Fruit fly (Drosophila melanogaster) whole organism, embryonic: Measurements from ENCODE around the gene CaBP1.
A peak's percentile ranks its signal among the peaks of the same experiment; 100 is the strongest.

Experiments
- Abd-B ChIP-seq: fragments of 200-800 bp; sonication (Bioruptor generic); optimal IDR thresholded peaks from 2 replicates; lab custom pipeline; 2018; ENCODE audit warnings: missing biosample characterization, mild to moderate bottlenecking, missing genetic modification characterization, moderate library complexity
- Atf6 ChIP-seq: fragments of 200-800 bp; sonication (Bioruptor generic); IDR thresholded peaks from 2 replicates; pipeline ENCODE4 v1.3.6; 2022; ENCODE audit warnings: missing biosample characterization, missing genetic modification characterization
- CG11093 ChIP-seq: fragments of 200-800 bp; sonication (Bioruptor generic); IDR thresholded peaks from 3 replicates; pipeline ENCODE4 v1.3.6; 2022; ENCODE audit warnings: missing biosample characterization, missing genetic modification characterization
- CG12071 ChIP-seq: fragments of 200-800 bp; sonication (Bioruptor generic); optimal IDR thresholded peaks from 3 replicates; lab custom pipeline; 2018; ENCODE audit warnings: missing biosample characterization, mild to moderate bottlenecking, missing genetic modification characterization
- CG12236 ChIP-seq: fragments of 200-800 bp; sonication (Bioruptor generic); optimal IDR thresholded peaks from 2 replicates; lab custom pipeline; 2016; ENCODE audit warnings: missing biosample characterization, missing genetic modification characterization
- CG12942 ChIP-seq: fragments of 200-800 bp; sonication (Bioruptor generic); optimal IDR thresholded peaks from 3 replicates; lab custom pipeline; 2016; ENCODE audit warnings: missing biosample characterization, missing genetic modification characterization
- CG14860 ChIP-seq: fragments of 200-800 bp; sonication (Bioruptor generic); IDR thresholded peaks from 3 replicates; pipeline ENCODE4 v1.3.6; 2022; ENCODE audit warnings: missing biosample characterization, missing genetic modification characterization; ENCODE audit not compliant: partially characterized antibody
- CG1529 ChIP-seq: fragments of 200-800 bp; sonication (Bioruptor generic); optimal IDR thresholded peaks from 3 replicates; lab custom pipeline; 2018; ENCODE audit warnings: missing biosample characterization, missing genetic modification characterization
- CG15479 ChIP-seq: fragments of 200-800 bp; sonication (Bioruptor generic); optimal IDR thresholded peaks from 3 replicates; lab custom pipeline; 2019; ENCODE audit warnings: missing biosample characterization, mild to moderate bottlenecking, missing genetic modification characterization, moderate library complexity
- CG15514 ChIP-seq: fragments of 200-800 bp; sonication (Bioruptor generic); optimal IDR thresholded peaks from 3 replicates; lab custom pipeline; 2017; ENCODE audit warnings: missing biosample characterization, missing genetic modification characterization, mild to moderate bottlenecking, moderate library complexity, missing genetic modification reagents
- CG15696 ChIP-seq: fragments of 200-800 bp; sonication (Bioruptor generic); optimal IDR thresholded peaks from 2 replicates; lab custom pipeline; 2019; ENCODE audit warnings: missing biosample characterization, mild to moderate bottlenecking, missing genetic modification characterization, moderate library complexity
- CG1603 ChIP-seq: fragments of 200-800 bp; sonication (Bioruptor generic); optimal IDR thresholded peaks from 2 replicates; lab custom pipeline; 2019; ENCODE audit warnings: missing biosample characterization, mild to moderate bottlenecking, missing genetic modification characterization, moderate library complexity
- CG17802 ChIP-seq: fragments of 200-800 bp; sonication (Bioruptor generic); optimal IDR thresholded peaks from 2 replicates; lab custom pipeline; 2018; ENCODE audit warnings: missing biosample characterization, mild to moderate bottlenecking, missing genetic modification characterization, moderate library complexity
- CG2712 ChIP-seq: fragments of 200-800 bp; optimal IDR thresholded peaks from 3 replicates; lab custom pipeline; 2019; ENCODE audit warnings: missing biosample characterization, mild to moderate bottlenecking, missing genetic modification characterization, moderate library complexity
- CG2875 ChIP-seq: fragments of 200-800 bp; sonication (Bioruptor generic); optimal IDR thresholded peaks from 2 replicates; lab custom pipeline; 2017; ENCODE audit warnings: missing biosample characterization, mild to moderate bottlenecking, missing genetic modification characterization, missing genetic modification reagents
- CG34224 ChIP-seq: fragments of 200-800 bp; sonication (Bioruptor generic); IDR thresholded peaks from 3 replicates; pipeline ENCODE4 v1.3.6; 2022; ENCODE audit warnings: missing biosample characterization, missing genetic modification characterization; ENCODE audit not compliant: partially characterized antibody
- CG5245 ChIP-seq: fragments of 200-800 bp; sonication (Bioruptor generic); optimal IDR thresholded peaks from 3 replicates; lab custom pipeline; 2016; ENCODE audit warnings: missing biosample characterization, missing genetic modification characterization
- CG5953 ChIP-seq: fragments of 200-800 bp; sonication (Bioruptor generic); IDR thresholded peaks from 2 replicates; pipeline ENCODE4 v1.3.6; 2022; ENCODE audit warnings: missing biosample characterization, missing genetic modification characterization
- CG9817 ChIP-seq: fragments of 200-800 bp; sonication (Bioruptor generic); optimal IDR thresholded peaks from 2 replicates; lab custom pipeline; 2018; ENCODE audit warnings: missing biosample characterization, mild to moderate bottlenecking, missing genetic modification characterization, moderate library complexity
- Dref ChIP-seq: fragments of 200-800 bp; sonication (Bioruptor generic); IDR thresholded peaks from 2 replicates; pipeline ENCODE4 v1.3.6; 2022; ENCODE audit warnings: missing biosample characterization, missing genetic modification characterization
- Drgx ChIP-seq: fragments of 200-800 bp; sonication (Bioruptor generic); IDR thresholded peaks from 2 replicates; pipeline ENCODE4 v1.3.6; 2022; ENCODE audit warnings: missing biosample characterization, missing genetic modification characterization
- Fer3 ChIP-seq: fragments of 200-800 bp; sonication (Bioruptor generic); optimal IDR thresholded peaks from 2 replicates; lab custom pipeline; 2018; ENCODE audit warnings: missing biosample characterization, mild to moderate bottlenecking, missing genetic modification characterization, moderate library complexity
- Gug ChIP-seq: fragments of 200-800 bp; sonication (Bioruptor generic); IDR thresholded peaks from 4 replicates; pipeline ENCODE4 v1.3.6; 2022; ENCODE audit warnings: missing biosample characterization, missing genetic modification characterization
- Hmr ChIP-seq: fragments of 200-800 bp; sonication (Bioruptor generic); optimal IDR thresholded peaks from 3 replicates; lab custom pipeline; 2017; ENCODE audit warnings: mild to moderate bottlenecking, missing biosample characterization, missing genetic modification reagents, missing genetic modification characterization
- Jarid2 ChIP-seq: fragments of 200-800 bp; sonication (Bioruptor generic); optimal IDR thresholded peaks from 3 replicates; lab custom pipeline; 2017; ENCODE audit warnings: mild to moderate bottlenecking, missing biosample characterization, missing genetic modification reagents, missing genetic modification characterization
- Lhr ChIP-seq: fragments of 200-800 bp; sonication (Bioruptor generic); optimal IDR thresholded peaks from 3 replicates; lab custom pipeline; 2017; ENCODE audit warnings: mild to moderate bottlenecking, missing biosample characterization, missing genetic modification reagents, missing genetic modification characterization
- NK7.1 ChIP-seq: fragments of 200-800 bp; sonication (Bioruptor generic); optimal IDR thresholded peaks from 3 replicates; lab custom pipeline; 2016; ENCODE audit warnings: missing biosample characterization, missing genetic modification characterization
- PHDP ChIP-seq: fragments of 200-800 bp; sonication (Bioruptor generic); optimal IDR thresholded peaks from 3 replicates; lab custom pipeline; 2018; ENCODE audit warnings: missing biosample characterization, mild to moderate bottlenecking, missing genetic modification characterization, moderate library complexity
- Ravus ChIP-seq: fragments of 200-800 bp; sonication (Bioruptor generic); IDR thresholded peaks from 2 replicates; pipeline ENCODE4 v1.3.6; 2022; ENCODE audit warnings: missing biosample characterization, missing genetic modification characterization
- Rx ChIP-seq: fragments of 200-800 bp; sonication (Bioruptor generic); IDR thresholded peaks from 2 replicates; pipeline ENCODE4 v1.3.6; 2022; ENCODE audit warnings: missing biosample characterization, missing genetic modification characterization
- Scr ChIP-seq: fragments of 200-800 bp; sonication (Bioruptor generic); IDR thresholded peaks from 2 replicates; pipeline ENCODE4 v1.3.6; 2022; ENCODE audit warnings: missing biosample characterization, missing genetic modification characterization; ENCODE audit not compliant: partially characterized antibody
- Side ChIP-seq: fragments of 200-800 bp; sonication (Bioruptor generic); optimal IDR thresholded peaks from 2 replicates; lab custom pipeline; 2016; ENCODE audit warnings: missing biosample characterization, missing genetic modification characterization
- Six4 ChIP-seq: fragments of 200-800 bp; sonication (Bioruptor generic); optimal IDR thresholded peaks from 2 replicates; lab custom pipeline; 2016; ENCODE audit warnings: missing biosample characterization, missing genetic modification characterization
- Sox100B ChIP-seq: fragments of 200-800 bp; sonication (Bioruptor generic); optimal IDR thresholded peaks from 3 replicates; lab custom pipeline; 2018; ENCODE audit warnings: missing biosample characterization, mild to moderate bottlenecking, missing genetic modification characterization
- Usf ChIP-seq: fragments of 200-800 bp; sonication (Bioruptor generic); optimal IDR thresholded peaks from 2 replicates; lab custom pipeline; 2017; ENCODE audit warnings: missing genotype, missing biosample characterization, missing genetic modification characterization
- YL-1 ChIP-seq: fragments of 200-800 bp; sonication (Bioruptor generic); optimal IDR thresholded peaks from 3 replicates; lab custom pipeline; 2017; ENCODE audit warnings: missing biosample characterization, mild to moderate bottlenecking, missing genetic modification characterization
- ac ChIP-seq: fragments of 200-800 bp; sonication (Bioruptor generic); optimal IDR thresholded peaks from 3 replicates; lab custom pipeline; 2017; ENCODE audit warnings: missing biosample characterization, mild to moderate bottlenecking, missing genetic modification characterization
- ash1 ChIP-seq: fragments of 200-800 bp; sonication (Bioruptor generic); optimal IDR thresholded peaks from 2 replicates; lab custom pipeline; 2018; ENCODE audit warnings: missing biosample characterization, mild to moderate bottlenecking, missing genetic modification characterization
- bcd ChIP-seq: fragments of 200-800 bp; sonication (Bioruptor generic); optimal IDR thresholded peaks from 2 replicates; lab custom pipeline; 2017; ENCODE audit warnings: missing biosample characterization, mild to moderate bottlenecking, missing genetic modification characterization
- bigmax ChIP-seq: fragments of 200-800 bp; sonication (Bioruptor generic); optimal IDR thresholded peaks from 2 replicates; lab custom pipeline; 2018; ENCODE audit warnings: missing biosample characterization, mild to moderate bottlenecking, missing genetic modification characterization
- crol ChIP-seq: fragments of 200-800 bp; sonication (Bioruptor generic); IDR thresholded peaks from 2 replicates; pipeline ENCODE4 v1.3.6; 2022; ENCODE audit warnings: missing biosample characterization, missing genetic modification characterization
- crp ChIP-seq, 2 experiments: fragments of 200-800 bp; sonication (Bioruptor generic); optimal IDR thresholded peaks; 2 replicates in 1 of 2; 3 replicates in 1 of 2; lab custom pipeline; 2017; ENCODE audit warnings: missing biosample characterization in 2 of 2, missing genetic modification characterization in 2 of 2, mild to moderate bottlenecking in 1 of 2, moderate library complexity in 1 of 2
- dmrt11E ChIP-seq: fragments of 200-800 bp; sonication (Bioruptor generic); optimal IDR thresholded peaks from 3 replicates; lab custom pipeline; 2018; ENCODE audit warnings: missing biosample characterization, mild to moderate bottlenecking, missing genetic modification characterization, moderate library complexity
- fru ChIP-seq: fragments of >200 bp; optimal IDR thresholded peaks from 2 replicates; lab custom pipeline; 2017
- her ChIP-seq: fragments of 200-800 bp; sonication (Bioruptor generic); optimal IDR thresholded peaks from 2 replicates; lab custom pipeline; 2016; ENCODE audit warnings: missing biosample characterization, missing genetic modification characterization
- lilli ChIP-seq: fragments of 200-800 bp; sonication (Bioruptor generic); optimal IDR thresholded peaks from 3 replicates; lab custom pipeline; 2016; ENCODE audit warnings: missing biosample characterization, missing genetic modification characterization
- so ChIP-seq: fragments of 200-800 bp; sonication (Bioruptor generic); IDR thresholded peaks from 3 replicates; pipeline ENCODE4 v1.3.6; 2022; ENCODE audit warnings: missing biosample characterization, missing genetic modification characterization
- unc-4 ChIP-seq: fragments of 200-800 bp; sonication (Bioruptor generic); IDR thresholded peaks from 2 replicates; pipeline ENCODE4 v1.3.6; 2022; ENCODE audit warnings: missing biosample characterization, missing genetic modification characterization; ENCODE audit not compliant: partially characterized antibody
- usp ChIP-seq: fragments of >200 bp; optimal IDR thresholded peaks from 2 replicates; lab custom pipeline; 2017; ENCODE audit warnings: missing biosample characterization, missing genetic modification characterization
- z ChIP-seq: fragments of 200-800 bp; sonication (Bioruptor generic); IDR thresholded peaks from 3 replicates; pipeline ENCODE4 v1.3.6; 2022; ENCODE audit warnings: missing biosample characterization, missing genetic modification characterization

CaBP1 gene

DNA sequence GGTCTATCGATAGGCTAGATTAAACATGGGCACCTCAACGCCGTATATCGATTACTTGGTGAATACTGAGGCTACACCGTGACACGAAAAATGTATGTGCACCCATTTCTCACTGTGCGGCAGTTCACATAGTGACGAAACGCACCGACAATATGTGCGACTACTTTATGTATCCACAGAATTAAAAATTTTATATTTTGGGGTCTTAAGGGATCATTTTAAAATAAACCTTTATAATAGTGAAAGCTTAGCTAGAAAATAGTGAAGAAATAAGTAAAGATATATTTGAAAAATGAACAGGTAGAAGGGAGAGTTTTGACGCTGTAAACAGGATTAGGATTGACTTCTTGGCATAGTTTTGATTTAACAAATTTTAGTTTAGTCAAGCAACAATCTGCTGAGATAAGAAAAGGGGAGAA is 27.4 kb downstream of the CaBP1 start, which contains the start of gene mRpL4 (continued):
- TF ChIP-seq CG1529 (GFP tag; lab: Kevin White, UChicago) (no peak), bcd (peak; percentile 60), crp (GFP tag; optimal IDR thresholded peaks at IDR 0.05; lab: Kevin White, UChicago) (peak in 1 of 2 experiments; percentile 31), ac (no peak), CG17802 (tag; lab: Kevin White, UChicago) (peak; percentile 53), CG12071 (GFP tag; lab: Kevin White, UChicago) (no peak), CG5953 (peak; percentile 51; the same call in 1 of the 2 replicates), z (GFP tag; lab: Robert Waterston, UW) (no peak), Lhr (GFP tag; lab: Kevin White, UChicago) (peak; percentile 69), Drgx (GFP tag; lab: Robert Waterston, UW) (no peak; the same call in 1 of the 2 replicates), YL-1 (GFP tag; lab: Kevin White, UChicago) (peak; percentile 28), Gug (peak; percentile 84), CG14860 (GFP tag; lab: Robert Waterston, UW) (peak; percentile 99), Dref (GFP tag; lab: Robert Waterston, UW) (peak; percentile 97), Scr (peak; percentile 99), Sox100B (GFP tag; lab: Kevin White, UChicago) (peak; percentile 30), Ravus (GFP tag; lab: Robert Waterston, UW) (no peak), Usf (GFP tag; lab: Kevin White, UChicago) (no peak), PHDP (tag; lab: Kevin White, UChicago) (no peak), CG34224 (peak; percentile 99), usp (GFP tag; lab: Kevin White, UChicago) (no peak), crol (GFP tag; lab: Robert Waterston, UW) (no peak), Abd-B (GFP tag; lab: Kevin White, UChicago) (peak; percentile 72), unc-4 (peak; percentile 98), lilli (GFP tag; lab: Kevin White, UChicago) (peak; percentile 87), her (GFP tag; lab: Kevin White, UChicago) (peak; percentile 66), CG2712 (tag; lab: Kevin White, UChicago) (peak; percentile 79), CG2875 (GFP tag; lab: Kevin White, UChicago) (peak; percentile 32), dmrt11E (tag; lab: Kevin White, UChicago) (peak; percentile 46), CG12236 (GFP tag; lab: Kevin White, UChicago) (peak; percentile 2), Hmr (no peak), CG15696 (tag; lab: Kevin White, UChicago) (peak; percentile 47), ash1 (GFP tag; lab: Kevin White, UChicago) (no peak), NK7.1 (GFP tag; lab: Kevin White, UChicago) (no peak), Six4 (peak; percentile 47), CG15479 (GFP tag; lab: Kevin White, UChicago) (no peak), fru (no peak), CG1603 (tag; lab: Kevin White, UChicago) (peak; percentile 77), bigmax (GFP tag; lab: Kevin White, UChicago) (no peak), CG5245 (GFP tag; lab: Kevin White, UChicago) (peak; percentile 41), Jarid2 (GFP tag; lab: Kevin White, UChicago) (no peak), CG12942 (peak; percentile 78), CG9817 (tag; lab: Kevin White, UChicago) (peak; percentile 54), so (GFP tag; lab: Robert Waterston, UW) (no peak), CG15514 (GFP tag; lab: Kevin White, UChicago) (peak; percentile 65), Rx (peak; percentile 66), Fer3 (tag; lab: Kevin White, UChicago) (peak; percentile 54), Side (peak; percentile 61), Atf6 (peak; percentile 42; the same call in 1 of the 2 replicates), CG11093 (peak; percentile 18; the same call in 1 of the 3 replicates)
